Fruit fly (Drosophila melanogaster) S2 (cell line): ENCODE results near the gene Rga.

Experiments
- CG8478 ChIP-seq: fragments of >200 bp; optimal IDR thresholded peaks from 2 replicates; lab custom pipeline; 2018
- CTCF ChIP-seq, 2 experiments: fragments of >200 bp; optimal IDR thresholded peaks; 2 replicates each; lab custom pipeline; 2018

DNA sequence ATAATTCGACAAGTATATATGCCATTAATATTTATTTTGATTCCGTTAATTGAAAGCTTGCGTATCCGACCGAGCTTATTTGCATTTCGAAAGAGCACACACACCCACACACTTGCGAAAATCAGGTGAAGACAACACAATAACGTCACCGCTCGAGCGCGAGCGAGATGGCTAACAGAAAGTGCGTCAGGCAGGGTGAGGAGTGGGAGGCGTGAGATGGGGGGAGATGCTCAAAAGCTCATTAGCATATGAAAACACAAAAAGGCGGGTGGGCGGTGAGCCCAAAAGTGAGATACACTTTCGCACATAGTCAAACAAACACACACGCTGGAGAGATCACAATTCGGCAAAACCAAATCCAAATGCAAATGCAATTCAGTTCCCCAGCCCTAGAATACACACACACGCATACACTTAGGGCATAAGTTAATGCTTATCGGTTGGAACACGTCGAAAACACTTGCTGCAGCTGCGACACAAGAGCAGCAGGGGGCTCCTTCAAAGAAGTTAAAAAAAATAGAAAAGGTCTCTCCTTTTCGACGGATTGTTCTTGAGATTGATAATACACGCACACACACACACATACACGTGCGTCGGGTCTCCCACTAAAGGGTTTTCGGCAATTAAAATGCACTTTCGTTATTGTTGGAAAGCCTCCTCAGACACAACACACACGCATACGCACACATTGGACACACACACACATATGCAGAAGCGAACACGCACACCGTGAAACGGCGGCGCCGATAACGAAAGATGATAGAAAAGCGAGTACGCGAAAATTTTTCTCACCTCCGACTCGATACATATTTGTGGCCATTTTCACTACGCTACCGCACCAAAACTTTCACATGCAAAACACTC, 35.0 kb upstream of the Rga start:
- TF ChIP-seq CTCF (optimal IDR thresholded peaks at IDR 0.05; lab: Kevin White, UChicago) (no peak), CG8478 (no peak)
